Fruit fly (Drosophila melanogaster) whole organism, embryonic: ENCODE data around the gene CG7309.

Source experiments
- Asciz ChIP-seq: fragments of 200-800 bp; sonication (Bioruptor generic); optimal IDR thresholded peaks from 2 replicates; lab custom pipeline; 2017; ENCODE audit warnings: missing biosample characterization, mild to moderate bottlenecking, missing genetic modification characterization, missing genetic modification reagents
- Bdp1 ChIP-seq: fragments of 200-800 bp; sonication (Bioruptor generic); optimal IDR thresholded peaks from 3 replicates; lab custom pipeline; 2016; ENCODE audit warnings: missing biosample characterization, missing genetic modification characterization
- CG10147 ChIP-seq: fragments of 200-800 bp; sonication (Bioruptor generic); optimal IDR thresholded peaks from 2 replicates; lab custom pipeline; 2019; ENCODE audit warnings: missing biosample characterization, mild to moderate bottlenecking, missing genetic modification characterization, moderate library complexity
- CG10267 ChIP-seq: fragments of 200-800 bp; sonication (Bioruptor generic); optimal IDR thresholded peaks from 2 replicates; lab custom pipeline; 2018; ENCODE audit warnings: missing biosample characterization, mild to moderate bottlenecking, missing genetic modification characterization, moderate library complexity
- CG10431 ChIP-seq: fragments of 200-800 bp; sonication (Bioruptor generic); optimal IDR thresholded peaks from 3 replicates; lab custom pipeline; 2018; ENCODE audit warnings: missing biosample characterization, mild to moderate bottlenecking, missing genetic modification characterization
- CG11093 ChIP-seq: fragments of 200-800 bp; sonication (Bioruptor generic); IDR thresholded peaks from 3 replicates; pipeline ENCODE4 v1.3.6; 2022; ENCODE audit warnings: missing biosample characterization, missing genetic modification characterization
- CG11247 ChIP-seq: fragments of 200-800 bp; sonication (Bioruptor generic); IDR thresholded peaks from 2 replicates; pipeline ENCODE4 v1.3.6; 2022; ENCODE audit warnings: missing biosample characterization, missing genetic modification characterization
- CG12659 ChIP-seq: fragments of 200-800 bp; sonication (Bioruptor generic); optimal IDR thresholded peaks from 3 replicates; lab custom pipeline; 2017; ENCODE audit warnings: mild to moderate bottlenecking, missing biosample characterization, missing genetic modification reagents, missing genetic modification characterization
- CG12744 ChIP-seq: fragments of 200-800 bp; sonication (Bioruptor generic); optimal IDR thresholded peaks from 2 replicates; lab custom pipeline; 2016; ENCODE audit warnings: missing biosample characterization, missing genetic modification characterization
- CG14710 ChIP-seq: fragments of 200-800 bp; sonication (Bioruptor generic); optimal IDR thresholded peaks from 3 replicates; lab custom pipeline; 2019; ENCODE audit warnings: missing biosample characterization, mild to moderate bottlenecking, missing genetic modification characterization, moderate library complexity
- CG14860 ChIP-seq: fragments of 200-800 bp; sonication (Bioruptor generic); IDR thresholded peaks from 3 replicates; pipeline ENCODE4 v1.3.6; 2022; ENCODE audit warnings: missing biosample characterization, missing genetic modification characterization; ENCODE audit not compliant: partially characterized antibody
- CG14965 ChIP-seq: fragments of 200-800 bp; sonication (Bioruptor generic); optimal IDR thresholded peaks from 2 replicates; lab custom pipeline; 2016; ENCODE audit warnings: missing biosample characterization, missing genetic modification characterization, borderline replicate concordance
- CG15011 ChIP-seq: fragments of 200-800 bp; sonication (Bioruptor generic); optimal IDR thresholded peaks from 3 replicates; lab custom pipeline; 2018; ENCODE audit warnings: missing biosample characterization, mild to moderate bottlenecking, missing genetic modification characterization
- CG17186 ChIP-seq: fragments of 200-800 bp; sonication (Bioruptor generic); optimal IDR thresholded peaks from 3 replicates; lab custom pipeline; 2017; ENCODE audit warnings: missing biosample characterization, missing genetic modification reagents, missing genetic modification characterization
- CG1792 ChIP-seq: fragments of 200-800 bp; sonication (Bioruptor generic); optimal IDR thresholded peaks from 2 replicates; lab custom pipeline; 2016; ENCODE audit warnings: missing biosample characterization, missing genetic modification characterization
- CG4360 ChIP-seq: fragments of 200-800 bp; sonication (Bioruptor generic); IDR thresholded peaks from 2 replicates; pipeline ENCODE4 v1.3.6; 2022; ENCODE audit warnings: missing biosample characterization, missing genetic modification characterization
- CG4404 ChIP-seq: fragments of 200-800 bp; sonication (Bioruptor generic); IDR thresholded peaks from 2 replicates; pipeline ENCODE4 v1.3.6; 2022; ENCODE audit warnings: missing biosample characterization, missing genetic modification characterization
- H2.0 ChIP-seq: fragments of 200-800 bp; sonication (Bioruptor generic); IDR thresholded peaks from 2 replicates; pipeline ENCODE4 v1.3.6; 2022; ENCODE audit warnings: missing biosample characterization, missing genetic modification characterization
- HLH4C ChIP-seq: fragments of 200-800 bp; sonication (Bioruptor generic); IDR thresholded peaks from 3 replicates; pipeline ENCODE4 v1.3.6; 2022; ENCODE audit warnings: missing biosample characterization, missing genetic modification characterization; ENCODE audit not compliant: partially characterized antibody
- HmgD ChIP-seq: fragments of 200-800 bp; sonication (Bioruptor generic); optimal IDR thresholded peaks from 3 replicates; lab custom pipeline; 2016; ENCODE audit warnings: missing biosample characterization, missing genetic modification characterization
- Hr3 ChIP-seq: fragments of 200-800 bp; sonication (Bioruptor generic); optimal IDR thresholded peaks from 3 replicates; lab custom pipeline; 2016; ENCODE audit warnings: missing biosample characterization, missing genetic modification characterization
- MESR4 ChIP-seq: fragments of 200-800 bp; sonication (Bioruptor generic); optimal IDR thresholded peaks from 2 replicates; lab custom pipeline; 2018; ENCODE audit warnings: missing biosample characterization, mild to moderate bottlenecking, missing genetic modification characterization, moderate library complexity
- Myb ChIP-seq: fragments of 200-800 bp; sonication (Bioruptor generic); optimal IDR thresholded peaks from 2 replicates; lab custom pipeline; 2016; ENCODE audit warnings: missing biosample characterization, missing genetic modification characterization
- Oli ChIP-seq: fragments of 200-800 bp; sonication (Bioruptor generic); optimal IDR thresholded peaks from 2 replicates; lab custom pipeline; 2018; ENCODE audit warnings: missing biosample characterization, mild to moderate bottlenecking, missing genetic modification characterization, moderate library complexity
- Ravus ChIP-seq: fragments of 200-800 bp; sonication (Bioruptor generic); IDR thresholded peaks from 2 replicates; pipeline ENCODE4 v1.3.6; 2022; ENCODE audit warnings: missing biosample characterization, missing genetic modification characterization
- Trl ChIP-seq, 3 experiments: fragments of >200 bp in 2 of 3; fragments of 200-800 bp in 1 of 3; sonication (Bioruptor generic) in 1 of 3; optimal IDR thresholded peaks; 2 replicates in 1 of 3; 3 replicates in 2 of 3; lab custom pipeline; 2016 to 2017; ENCODE audit warnings: missing biosample characterization in 1 of 3, missing genetic modification characterization in 1 of 3
- ap ChIP-seq: fragments of 200-800 bp; sonication (Bioruptor generic); IDR thresholded peaks from 2 replicates; pipeline ENCODE4 v1.3.6; 2022; ENCODE audit warnings: missing biosample characterization, missing genetic modification characterization
- chif ChIP-seq, 2 experiments: fragments of 200-800 bp; sonication (Bioruptor generic); optimal IDR thresholded peaks; 3 replicates each; lab custom pipeline; 2016; ENCODE audit warnings: missing biosample characterization in 2 of 2, missing genetic modification characterization in 2 of 2
- crc ChIP-seq: fragments of 200-800 bp; sonication (Bioruptor generic); optimal IDR thresholded peaks from 2 replicates; lab custom pipeline; 2016; ENCODE audit warnings: missing biosample characterization, missing genetic modification characterization
- ken ChIP-seq: fragments of 200-800 bp; sonication (Bioruptor generic); IDR thresholded peaks from 3 replicates; pipeline ENCODE4 v1.3.6; 2022; ENCODE audit warnings: missing biosample characterization, missing genetic modification characterization
- nerfin-1 ChIP-seq: fragments of 200-800 bp; sonication (Bioruptor generic); optimal IDR thresholded peaks from 3 replicates; lab custom pipeline; 2019; ENCODE audit warnings: missing biosample characterization, mild to moderate bottlenecking, missing genetic modification characterization, moderate library complexity
- phol ChIP-seq: fragments of 200-800 bp; sonication (Bioruptor generic); optimal IDR thresholded peaks from 3 replicates; lab custom pipeline; 2018; ENCODE audit warnings: missing biosample characterization, mild to moderate bottlenecking, missing genetic modification characterization, moderate library complexity
- psq ChIP-seq: fragments of 200-800 bp; sonication (Bioruptor generic); optimal IDR thresholded peaks from 2 replicates; lab custom pipeline; 2017; ENCODE audit warnings: missing biosample characterization, missing genetic modification characterization
- sens ChIP-seq: fragments of 200-800 bp; sonication (Bioruptor generic); peaks from one replicate; lab custom pipeline; 2016; ENCODE audit warnings: missing biosample characterization, missing genetic modification characterization
- sqz ChIP-seq: fragments of 200-800 bp; sonication (Bioruptor generic); optimal IDR thresholded peaks from 3 replicates; lab custom pipeline; 2018; ENCODE audit warnings: missing biosample characterization, mild to moderate bottlenecking, missing genetic modification characterization
- sug ChIP-seq: fragments of 200-800 bp; optimal IDR thresholded peaks from 2 replicates; lab custom pipeline; 2019; ENCODE audit warnings: missing biosample characterization, mild to moderate bottlenecking, missing genetic modification characterization, moderate library complexity
- tio ChIP-seq: fragments of 200-800 bp; sonication (Bioruptor generic); optimal IDR thresholded peaks from 2 replicates; lab custom pipeline; 2017; ENCODE audit warnings: missing biosample characterization, missing genetic modification characterization, inconsistent platforms
- tup ChIP-seq: fragments of 200-800 bp; sonication (Bioruptor generic); optimal IDR thresholded peaks from 2 replicates; lab custom pipeline; 2016; ENCODE audit warnings: missing biosample characterization, mild to moderate bottlenecking, missing genetic modification characterization, moderate library complexity
- vnd ChIP-seq: fragments of 200-800 bp; sonication (Bioruptor generic); IDR thresholded peaks from 3 replicates; pipeline ENCODE4 v1.3.6; 2022; ENCODE audit warnings: missing biosample characterization, missing genetic modification characterization; ENCODE audit not compliant: partially characterized antibody

The CG7309 gene

DNA sequence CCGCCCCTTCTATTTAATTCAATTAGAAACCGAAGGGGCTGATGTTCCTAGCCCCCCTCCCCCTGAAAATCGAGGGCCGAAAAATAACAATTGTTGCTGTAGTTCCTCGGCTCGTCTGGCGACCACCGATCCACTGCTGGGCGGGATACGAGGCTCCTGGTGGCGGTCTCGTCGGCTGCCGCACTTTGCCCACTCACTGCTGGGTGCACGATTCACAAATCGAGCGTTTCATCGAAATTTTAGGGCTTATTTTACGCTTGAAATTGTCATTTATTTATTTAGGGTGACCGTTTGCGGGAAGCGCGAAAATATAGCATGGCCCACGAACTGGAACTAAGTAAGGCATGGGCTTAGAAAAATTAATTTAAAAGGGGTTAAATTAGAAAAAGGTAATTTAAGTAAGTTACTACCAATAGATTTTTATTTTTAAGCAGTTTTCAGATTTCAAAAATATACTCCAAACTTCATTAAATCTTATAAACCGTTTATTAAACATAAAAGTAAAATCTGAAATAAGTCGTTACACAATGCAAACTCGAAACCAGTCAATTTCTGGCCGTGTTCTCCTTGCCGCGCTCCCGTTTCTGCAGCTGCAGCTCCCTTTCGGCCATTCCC, 52.3 kb downstream of the CG7309 start, which contains the start of gene Dnz1 (continued):
- peak; percentile 48 for TF ChIP-seq CG10147 (GFP tag; lab: Kevin White, UChicago)
- TF ChIP-seq nerfin-1 (tag; lab: Kevin White, UChicago) = peak; percentile 36
- no peak for TF ChIP-seq CG14965 (GFP tag; lab: Kevin White, UChicago)
- TF ChIP-seq CG11247 (GFP tag; lab: Robert Waterston, UW) = peak; percentile 75
- TF ChIP-seq CG11093 = no peak
- peak; percentile 49 for TF ChIP-seq CG12659 (GFP tag; lab: Kevin White, UChicago)
- no peak for TF ChIP-seq psq (GFP tag; lab: Kevin White, UChicago)
- no peak for TF ChIP-seq tup (GFP tag; lab: Kevin White, UChicago)
- TF ChIP-seq CG1792 (GFP tag; lab: Kevin White, UChicago) = no peak
- no peak for TF ChIP-seq Asciz (GFP tag; lab: Kevin White, UChicago)
- TF ChIP-seq sqz = no peak
- no peak for TF ChIP-seq CG14860 (GFP tag; lab: Robert Waterston, UW)
- no peak for TF ChIP-seq HLH4C
- TF ChIP-seq CG17186 (GFP tag; lab: Kevin White, UChicago) = no peak
- no peak for TF ChIP-seq Ravus (GFP tag; lab: Robert Waterston, UW)
- peak; percentile 53 for TF ChIP-seq Hr3 (GFP tag; lab: Kevin White, UChicago)
- peak; percentile 63; the same call in 1 of the 3 replicates for TF ChIP-seq ken (GFP tag; lab: Robert Waterston, UW)
- TF ChIP-seq CG10267 (tag; lab: Kevin White, UChicago) = peak; percentile 31
- TF ChIP-seq Myb (GFP tag; lab: Kevin White, UChicago) = peak; percentile 35
- peak; percentile 43 for TF ChIP-seq CG14710 (tag; lab: Kevin White, UChicago)
- TF ChIP-seq CG4404 (GFP tag; lab: Robert Waterston, UW) = no peak
- TF ChIP-seq sens = peak; percentile 83
- TF ChIP-seq chif (GFP tag; optimal IDR thresholded peaks at IDR 0.05; lab: Kevin White, UChicago) = peak; percentile 7 to 23
- TF ChIP-seq Trl (optimal IDR thresholded peaks at IDR 0.05; lab: Kevin White, UChicago) = no peak
- TF ChIP-seq Trl (GFP tag; optimal IDR thresholded peaks at IDR 0.05; lab: Kevin White, UChicago) = peak; percentile 62
- TF ChIP-seq MESR4 = peak; percentile 80
- no peak for TF ChIP-seq vnd (GFP tag; lab: Robert Waterston, UW)
- TF ChIP-seq CG12744 (GFP tag; lab: Kevin White, UChicago) = no peak
- peak; percentile 49 for TF ChIP-seq phol
- TF ChIP-seq CG4360 (GFP tag; lab: Robert Waterston, UW) = no peak
- no peak; the same call in 1 of the 2 replicates for TF ChIP-seq ap (GFP tag; lab: Robert Waterston, UW)
- no peak for TF ChIP-seq crc (GFP tag; lab: Kevin White, UChicago)
- peak; percentile 60 for TF ChIP-seq sug
- TF ChIP-seq H2.0 (GFP tag; lab: Robert Waterston, UW) = peak; percentile 50; the same call in 1 of the 2 replicates
- TF ChIP-seq CG15011 = no peak
- TF ChIP-seq Bdp1 = no peak
- TF ChIP-seq Oli (tag; lab: Kevin White, UChicago) = peak; percentile 37
- TF ChIP-seq tio = no peak
- TF ChIP-seq CG10431 = no peak
- TF ChIP-seq HmgD (GFP tag; lab: Kevin White, UChicago) = no peak
- TF ChIP-seq, all 482 proteins: peak for 203
